Fruit fly (Drosophila melanogaster) whole organism, embryonic: ENCODE results near the gene Msh6.

Source experiments
- Ada2b ChIP-seq: fragments of 200-800 bp; sonication (Bioruptor generic); IDR thresholded peaks from 2 replicates; pipeline ENCODE4 v1.3.6; 2022; ENCODE audit warnings: missing biosample characterization, missing genetic modification characterization
- BEAF-32 ChIP-seq: fragments of 200-800 bp; sonication (Bioruptor generic); optimal IDR thresholded peaks from 3 replicates; lab custom pipeline; 2017; ENCODE audit warnings: missing biosample characterization, missing genetic modification characterization, mild to moderate bottlenecking, moderate library complexity, missing genetic modification reagents
- CG10979 ChIP-seq: fragments of 200-800 bp; sonication (Bioruptor generic); optimal IDR thresholded peaks from 2 replicates; lab custom pipeline; 2018; ENCODE audit warnings: missing biosample characterization, mild to moderate bottlenecking, missing genetic modification characterization, moderate library complexity
- CG11247 ChIP-seq: fragments of 200-800 bp; sonication (Bioruptor generic); IDR thresholded peaks from 2 replicates; pipeline ENCODE4 v1.3.6; 2022; ENCODE audit warnings: missing biosample characterization, missing genetic modification characterization
- CG12236 ChIP-seq: fragments of 200-800 bp; sonication (Bioruptor generic); optimal IDR thresholded peaks from 2 replicates; lab custom pipeline; 2016; ENCODE audit warnings: missing biosample characterization, missing genetic modification characterization
- CG12769 ChIP-seq: fragments of 200-800 bp; sonication (Bioruptor generic); optimal IDR thresholded peaks from 2 replicates; lab custom pipeline; 2019; ENCODE audit warnings: missing biosample characterization, mild to moderate bottlenecking, missing genetic modification characterization, moderate library complexity
- CG14667 ChIP-seq: fragments of 200-800 bp; sonication (Bioruptor generic); IDR thresholded peaks from 2 replicates; pipeline ENCODE4 v1.3.6; 2022; ENCODE audit warnings: missing biosample characterization, missing genetic modification characterization
- CG16815 ChIP-seq: fragments of 200-800 bp; sonication (Bioruptor generic); optimal IDR thresholded peaks from 3 replicates; lab custom pipeline; 2017; ENCODE audit warnings: missing biosample characterization, mild to moderate bottlenecking, missing genetic modification characterization
- CG17359 ChIP-seq: fragments of 200-800 bp; sonication (Bioruptor generic); optimal IDR thresholded peaks from 3 replicates; lab custom pipeline; 2018; ENCODE audit warnings: missing biosample characterization, mild to moderate bottlenecking, missing genetic modification characterization, moderate library complexity
- CG1832 ChIP-seq: fragments of 200-800 bp; sonication (Bioruptor generic); optimal IDR thresholded peaks from 2 replicates; lab custom pipeline; 2017; ENCODE audit warnings: missing biosample characterization, mild to moderate bottlenecking, missing genetic modification characterization, inconsistent platforms
- CG2889 ChIP-seq: fragments of 200-800 bp; sonication (Bioruptor generic); IDR thresholded peaks from 3 replicates; pipeline ENCODE4 v1.3.6; 2022; ENCODE audit warnings: missing biosample characterization, missing genetic modification characterization
- CG30020 ChIP-seq: fragments of 200-800 bp; optimal IDR thresholded peaks from 2 replicates; lab custom pipeline; 2019; ENCODE audit warnings: missing biosample characterization, mild to moderate bottlenecking, missing genetic modification characterization, moderate library complexity
- CG32767 ChIP-seq: fragments of 200-800 bp; sonication (Bioruptor generic); IDR thresholded peaks from 2 replicates; pipeline ENCODE4 v1.3.6; 2022; ENCODE audit warnings: missing biosample characterization, missing genetic modification characterization
- CG33557 ChIP-seq: fragments of 200-800 bp; sonication (Bioruptor generic); optimal IDR thresholded peaks from 2 replicates; lab custom pipeline; 2019; ENCODE audit warnings: missing biosample characterization, mild to moderate bottlenecking, missing genetic modification characterization, moderate library complexity
- CG34422 ChIP-seq: fragments of 200-800 bp; sonication (Bioruptor generic); IDR thresholded peaks from 3 replicates; pipeline ENCODE4 v1.3.6; 2022; ENCODE audit warnings: missing biosample characterization, missing genetic modification characterization
- CG4820 ChIP-seq: fragments of 200-800 bp; sonication (Bioruptor generic); optimal IDR thresholded peaks from 3 replicates; lab custom pipeline; 2016; ENCODE audit warnings: missing biosample characterization, missing genetic modification characterization
- CG6683 ChIP-seq: fragments of 200-800 bp; sonication (Bioruptor generic); optimal IDR thresholded peaks from 2 replicates; lab custom pipeline; 2017; ENCODE audit warnings: missing biosample characterization, mild to moderate bottlenecking, missing genetic modification characterization, missing genetic modification reagents
- CG6791 ChIP-seq: fragments of 200-800 bp; sonication (Bioruptor generic); IDR thresholded peaks from 3 replicates; pipeline ENCODE4 v1.3.6; 2022; ENCODE audit warnings: missing biosample characterization, missing genetic modification characterization; ENCODE audit not compliant: partially characterized antibody
- CG7839 ChIP-seq: fragments of 200-800 bp; sonication (Bioruptor generic); optimal IDR thresholded peaks from 3 replicates; lab custom pipeline; 2018; ENCODE audit warnings: missing biosample characterization, mild to moderate bottlenecking, missing genetic modification characterization, moderate library complexity
- CG7963 ChIP-seq: fragments of 200-800 bp; sonication (Bioruptor generic); IDR thresholded peaks from 3 replicates; pipeline ENCODE4 v1.3.6; 2022; ENCODE audit warnings: missing biosample characterization, missing genetic modification characterization; ENCODE audit not compliant: partially characterized antibody
- CG8478 ChIP-seq: fragments of >200 bp; optimal IDR thresholded peaks from 2 replicates; lab custom pipeline; 2018
- CG9797 ChIP-seq: fragments of 200-800 bp; sonication (Bioruptor generic); optimal IDR thresholded peaks from 3 replicates; lab custom pipeline; 2018; ENCODE audit warnings: missing biosample characterization, mild to moderate bottlenecking, missing genetic modification characterization
- CG9817 ChIP-seq: fragments of 200-800 bp; sonication (Bioruptor generic); optimal IDR thresholded peaks from 2 replicates; lab custom pipeline; 2018; ENCODE audit warnings: missing biosample characterization, mild to moderate bottlenecking, missing genetic modification characterization, moderate library complexity
- Camta ChIP-seq: fragments of 200-800 bp; sonication (Bioruptor generic); optimal IDR thresholded peaks from 2 replicates; lab custom pipeline; 2016; ENCODE audit warnings: missing biosample characterization, missing genetic modification characterization
- D19A ChIP-seq: fragments of 200-800 bp; optimal IDR thresholded peaks from 3 replicates; lab custom pipeline; 2019; ENCODE audit warnings: missing biosample characterization, mild to moderate bottlenecking, missing genetic modification characterization, moderate library complexity
- ERR ChIP-seq: fragments of 200-800 bp; sonication (Bioruptor generic); optimal IDR thresholded peaks from 2 replicates; lab custom pipeline; 2016; ENCODE audit warnings: missing biosample characterization, missing genetic modification characterization
- Eip74EF ChIP-seq, 2 experiments: fragments of 200-800 bp in 1 of 2; fragments of >200 bp in 1 of 2; sonication (Bioruptor generic) in 1 of 2; optimal IDR thresholded peaks; 2 replicates each; lab custom pipeline; 2017 to 2019; ENCODE audit warnings: missing biosample characterization in 2 of 2, missing genetic modification characterization in 2 of 2, mild to moderate bottlenecking in 1 of 2, moderate library complexity in 1 of 2
- Gug ChIP-seq: fragments of 200-800 bp; sonication (Bioruptor generic); IDR thresholded peaks from 4 replicates; pipeline ENCODE4 v1.3.6; 2022; ENCODE audit warnings: missing biosample characterization, missing genetic modification characterization
- HLH54F ChIP-seq: fragments of 200-800 bp; sonication (Bioruptor generic); optimal IDR thresholded peaks from 3 replicates; lab custom pipeline; 2016; ENCODE audit warnings: missing biosample characterization, missing genetic modification characterization
- Oli ChIP-seq: fragments of 200-800 bp; sonication (Bioruptor generic); optimal IDR thresholded peaks from 2 replicates; lab custom pipeline; 2018; ENCODE audit warnings: missing biosample characterization, mild to moderate bottlenecking, missing genetic modification characterization, moderate library complexity
- Scr ChIP-seq: fragments of 200-800 bp; sonication (Bioruptor generic); IDR thresholded peaks from 2 replicates; pipeline ENCODE4 v1.3.6; 2022; ENCODE audit warnings: missing biosample characterization, missing genetic modification characterization; ENCODE audit not compliant: partially characterized antibody
- Sox100B ChIP-seq: fragments of 200-800 bp; sonication (Bioruptor generic); optimal IDR thresholded peaks from 3 replicates; lab custom pipeline; 2018; ENCODE audit warnings: missing biosample characterization, mild to moderate bottlenecking, missing genetic modification characterization
- Sox102F ChIP-seq: fragments of 200-800 bp; sonication (Bioruptor generic); optimal IDR thresholded peaks from 2 replicates; lab custom pipeline; 2018; ENCODE audit warnings: missing biosample characterization, mild to moderate bottlenecking, missing genetic modification characterization, moderate library complexity
- Ssrp ChIP-seq: fragments of 200-800 bp; sonication (Bioruptor generic); optimal IDR thresholded peaks from 2 replicates; lab custom pipeline; 2018; ENCODE audit warnings: missing biosample characterization, mild to moderate bottlenecking, missing genetic modification characterization, moderate library complexity
- YL-1 ChIP-seq: fragments of 200-800 bp; sonication (Bioruptor generic); optimal IDR thresholded peaks from 3 replicates; lab custom pipeline; 2017; ENCODE audit warnings: missing biosample characterization, mild to moderate bottlenecking, missing genetic modification characterization
- dysf ChIP-seq: fragments of 200-800 bp; sonication (Bioruptor generic); IDR thresholded peaks from 3 replicates; pipeline ENCODE4 v1.3.6; 2022; ENCODE audit warnings: missing biosample characterization, missing genetic modification characterization
- gsb ChIP-seq: fragments of 200-800 bp; sonication (Bioruptor generic); IDR thresholded peaks from 2 replicates; pipeline ENCODE4 v1.3.6; 2022; ENCODE audit warnings: missing biosample characterization, missing genetic modification characterization
- hb ChIP-seq: fragments of 200-800 bp; sonication (Bioruptor generic); IDR thresholded peaks from 3 replicates; pipeline ENCODE4 v1.3.6; 2022; ENCODE audit warnings: missing biosample characterization, missing genetic modification characterization; ENCODE audit not compliant: partially characterized antibody
- inv ChIP-seq: fragments of 200-800 bp; sonication (Bioruptor generic); IDR thresholded peaks from 2 replicates; pipeline ENCODE4 v1.3.6; 2022; ENCODE audit warnings: missing biosample characterization, missing genetic modification characterization; ENCODE audit not compliant: partially characterized antibody
- kni ChIP-seq: fragments of 200-800 bp; sonication (Bioruptor generic); optimal IDR thresholded peaks from 3 replicates; lab custom pipeline; 2017; ENCODE audit warnings: mild to moderate bottlenecking, missing biosample characterization, missing genetic modification reagents, missing genetic modification characterization
- pfk ChIP-seq: fragments of 200-800 bp; sonication (Bioruptor generic); optimal IDR thresholded peaks from 2 replicates; lab custom pipeline; 2018; ENCODE audit warnings: missing biosample characterization, mild to moderate bottlenecking, missing genetic modification characterization, moderate library complexity
- pzg ChIP-seq: fragments of 200-800 bp; sonication (Bioruptor generic); optimal IDR thresholded peaks from 3 replicates; lab custom pipeline; 2018; ENCODE audit warnings: missing biosample characterization, mild to moderate bottlenecking, missing genetic modification characterization, moderate library complexity
- ro ChIP-seq: fragments of 200-800 bp; sonication (Bioruptor generic); IDR thresholded peaks from 2 replicates; pipeline ENCODE4 v1.3.6; 2022; ENCODE audit warnings: missing biosample characterization, missing genetic modification characterization
- shn ChIP-seq: fragments of 200-800 bp; sonication (Bioruptor generic); optimal IDR thresholded peaks from 3 replicates; lab custom pipeline; 2016; ENCODE audit warnings: missing biosample characterization, missing genetic modification characterization
- slbo ChIP-seq: fragments of 200-800 bp; sonication (Bioruptor generic); IDR thresholded peaks from 2 replicates; pipeline ENCODE4 v1.3.6; 2022; ENCODE audit warnings: missing biosample characterization, missing genetic modification characterization
- toy ChIP-seq: fragments of 200-800 bp; sonication (Bioruptor generic); IDR thresholded peaks from 2 replicates; pipeline ENCODE4 v1.3.6; 2022; ENCODE audit warnings: missing biosample characterization, missing genetic modification characterization
- trem ChIP-seq: fragments of 200-800 bp; optimal IDR thresholded peaks from 3 replicates; lab custom pipeline; 2019; ENCODE audit warnings: missing biosample characterization, mild to moderate bottlenecking, missing genetic modification characterization, moderate library complexity

Gene Msh6

dm6 chr3L:15136659-15137572 is 21.4 kb downstream of the Msh6 start, which contains the start of gene CG12316 (continued):
- TF ChIP-seq Gug (GFP tag; lab: Robert Waterston, UW) (peak; percentile 77), HLH54F (GFP tag; lab: Kevin White, UChicago) (peak; percentile 94), BEAF-32 (GFP tag; lab: Kevin White, UChicago) (peak; percentile 78), ERR (GFP tag; lab: Kevin White, UChicago) (peak; percentile 87), CG1832 (GFP tag; lab: Kevin White, UChicago) (no peak), dysf (GFP tag; lab: Robert Waterston, UW) (peak; percentile 90), pzg (GFP tag; lab: Kevin White, UChicago) (peak; percentile 45), CG16815 (GFP tag; lab: Kevin White, UChicago) (peak; percentile 85), CG6791 (peak; percentile 78), D19A (tag; lab: Kevin White, UChicago) (peak; percentile 90), CG9817 (tag; lab: Kevin White, UChicago) (peak; percentile 87), CG14667 (GFP tag; lab: Robert Waterston, UW) (peak; percentile 38; the same call in 1 of the 2 replicates), CG9797 (GFP tag; lab: Kevin White, UChicago) (peak; percentile 50), CG7963 (peak; percentile 59; the same call in 1 of the 3 replicates), pfk (peak; percentile 47), inv (GFP tag; lab: Robert Waterston, UW) (peak; percentile 53), CG8478 (lab: Kevin White, UChicago) (no peak), hb (no peak; the same call in 2 of the 3 replicates), YL-1 (peak; percentile 94), CG12769 (tag; lab: Kevin White, UChicago) (peak; percentile 91), CG34422 (GFP tag; lab: Robert Waterston, UW) (peak; percentile 69), Oli (tag; lab: Kevin White, UChicago) (peak; percentile 91), CG30020 (tag; lab: Kevin White, UChicago) (peak; percentile 77), Ssrp (tag; lab: Kevin White, UChicago) (peak; percentile 88), shn (GFP tag; lab: Kevin White, UChicago) (peak; percentile 93), Camta (GFP tag; lab: Kevin White, UChicago) (peak; percentile 88), CG4820 (GFP tag; lab: Kevin White, UChicago) (peak; percentile 100), Scr (peak; percentile 85), kni (GFP tag; lab: Kevin White, UChicago) (peak; percentile 84), CG33557 (GFP tag; lab: Kevin White, UChicago) (peak; percentile 96), trem (tag; lab: Kevin White, UChicago) (peak; percentile 91), slbo (GFP tag; lab: Robert Waterston, UW) (peak; percentile 71), CG2889 (GFP tag; lab: Robert Waterston, UW) (peak; percentile 78), ro (GFP tag; lab: Robert Waterston, UW) (0 out of 2 replicates have a peak, but pooled peaks have one; percentile 17), toy (GFP tag; lab: Robert Waterston, UW) (peak; percentile 56), Sox100B (GFP tag; lab: Kevin White, UChicago) (peak; percentile 91), CG32767 (peak; percentile 90; the same call in 1 of the 2 replicates), Ada2b (GFP tag; lab: Robert Waterston, UW) (peak; percentile 80), CG12236 (peak; percentile 72), CG10979 (tag; lab: Kevin White, UChicago) (peak; percentile 95), CG6683 (GFP tag; lab: Kevin White, UChicago) (peak; percentile 81), gsb (GFP tag; lab: Robert Waterston, UW) (peak; percentile 76), CG11247 (peak; percentile 78), CG7839 (tag; lab: Kevin White, UChicago) (peak; percentile 92), Eip74EF (GFP tag; optimal IDR thresholded peaks at IDR 0.05; lab: Kevin White, UChicago) (peak in 1 of 2 experiments; percentile 90), Sox102F (GFP tag; lab: Kevin White, UChicago) (peak; percentile 89), CG17359 (peak; percentile 88)
